Worm (Caenorhabditis elegans): ENCODE data around the gene atg-7.

The atg-7 gene

DNA sequence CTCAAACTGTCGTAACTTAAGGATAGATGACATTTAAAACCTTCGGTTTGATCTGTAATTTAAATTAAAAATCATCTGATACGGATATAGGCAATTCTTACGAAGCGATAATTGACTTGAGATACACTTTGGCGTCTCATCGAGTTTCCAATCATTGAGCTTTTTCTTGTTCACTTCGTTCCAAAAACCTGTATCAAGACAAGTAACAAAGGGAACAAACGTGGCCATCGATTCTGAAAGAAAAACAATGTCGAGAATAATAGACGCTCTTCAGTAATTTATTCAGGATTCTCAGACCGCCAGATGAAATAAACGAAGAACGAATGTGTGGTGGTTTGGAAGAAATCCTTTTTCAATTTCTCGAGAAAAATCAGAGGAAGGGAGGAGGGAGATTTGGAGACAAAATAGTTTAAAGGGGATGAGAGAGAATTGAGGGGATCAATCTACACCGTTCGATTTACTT lies at the start of gene atg-7:
atg-7 (minus strand) TSS at position 233 of the 463 bp plus-strand sequence.
- no peak for TF ChIP-seq unc-62 (GFP tag; optimal IDR thresholded peaks at IDR 0.05)

DNA sequence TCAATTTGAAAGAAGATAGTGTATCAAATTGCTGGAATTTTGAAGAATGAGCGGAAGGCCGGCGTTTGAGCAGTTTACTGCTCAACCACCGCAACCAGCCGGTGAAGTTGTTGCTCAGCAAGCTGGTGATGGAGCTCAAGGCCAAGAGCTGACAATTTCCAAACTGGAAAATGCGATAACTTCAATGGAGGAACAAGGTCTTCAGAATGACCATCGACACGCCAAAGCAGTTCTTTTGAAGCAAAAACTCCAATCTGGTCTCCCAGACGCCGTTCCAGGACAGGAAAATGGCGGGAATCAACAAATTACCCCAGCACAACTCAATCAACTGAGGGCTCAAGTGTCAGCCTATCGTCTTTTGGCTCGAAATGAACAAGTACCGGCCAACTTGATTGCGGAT lies 45.2 kb upstream of the atg-7 start:
- no peak for TF ChIP-seq unc-62 (GFP tag; optimal IDR thresholded peaks at IDR 0.05)

DNA sequence TGAATTAATAATTGTTTCAGACTA lies 45.0 kb upstream of the atg-7 start, which contains the start of gene swsn-4:
swsn-4 (plus strand) TSS at position 21 of the 24 bp plus-strand sequence.
- TF ChIP-seq unc-62 (GFP tag; optimal IDR thresholded peaks at IDR 0.05), result no peak

DNA sequence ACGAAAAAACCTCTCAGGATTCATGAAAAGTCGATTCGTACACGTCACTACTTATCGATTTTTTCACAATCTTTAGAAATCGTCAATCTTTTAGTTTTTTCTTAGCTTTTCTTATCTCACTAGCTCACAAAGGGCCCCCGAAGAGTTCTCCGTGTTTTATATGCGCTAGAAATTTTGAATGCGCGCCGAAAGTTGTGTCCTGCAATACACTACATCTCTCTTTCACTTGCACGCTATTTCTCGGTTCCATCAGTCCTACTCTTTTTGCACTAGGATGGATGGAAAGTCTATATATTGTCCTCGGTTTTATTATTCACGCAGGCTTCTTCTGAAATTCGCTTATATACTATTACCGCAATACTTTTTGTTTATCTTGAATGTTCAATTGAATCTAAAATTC lies 44.7 kb upstream of the atg-7 start:
- no peak for TF ChIP-seq unc-62 (GFP tag; optimal IDR thresholded peaks at IDR 0.05)

DNA sequence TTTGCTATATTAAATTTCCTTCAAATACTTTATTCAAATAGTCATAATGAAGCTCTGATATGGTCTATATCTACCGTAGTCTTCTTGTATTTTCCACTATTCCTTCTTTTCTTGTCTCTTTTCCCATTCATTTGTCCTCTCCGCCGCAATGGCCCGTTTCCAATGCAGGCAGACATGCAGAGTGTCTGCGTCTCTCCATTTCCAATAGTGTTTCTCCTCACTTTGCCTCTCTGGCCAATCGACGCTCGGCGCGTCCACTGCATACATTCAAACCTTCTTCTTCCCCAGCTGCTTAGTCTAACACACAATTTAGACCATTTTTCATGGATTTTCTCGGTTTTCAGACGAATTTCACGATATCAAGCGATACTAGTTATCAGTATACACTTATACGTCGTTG lies 44.3 kb upstream of the atg-7 start:
- no peak for TF ChIP-seq unc-62 (GFP tag; optimal IDR thresholded peaks at IDR 0.05)

DNA sequence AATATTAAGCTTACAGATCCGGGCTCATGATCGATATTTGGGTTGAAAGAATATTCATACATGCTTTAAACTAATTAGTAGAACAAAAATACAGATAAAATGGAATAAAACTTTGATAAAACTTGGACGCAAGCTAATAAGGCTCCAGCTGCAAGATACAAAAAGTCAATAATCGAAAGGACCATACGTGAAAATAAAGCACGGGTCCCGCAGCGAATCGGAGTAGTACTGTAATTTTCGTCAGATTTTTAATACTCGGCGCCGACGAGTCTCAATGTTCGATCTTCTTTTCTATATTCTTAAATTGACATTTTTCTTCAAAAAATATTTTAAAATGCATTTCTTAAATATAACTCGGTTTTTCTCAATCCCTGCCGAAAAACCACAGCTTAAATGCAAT lies 43.8 kb upstream of the atg-7 start, which contains the start of gene spo-11:
spo-11 (minus strand) TSS at position 189 of the 400 bp plus-strand sequence.
- no peak for TF ChIP-seq unc-62 (GFP tag; optimal IDR thresholded peaks at IDR 0.05)

DNA sequence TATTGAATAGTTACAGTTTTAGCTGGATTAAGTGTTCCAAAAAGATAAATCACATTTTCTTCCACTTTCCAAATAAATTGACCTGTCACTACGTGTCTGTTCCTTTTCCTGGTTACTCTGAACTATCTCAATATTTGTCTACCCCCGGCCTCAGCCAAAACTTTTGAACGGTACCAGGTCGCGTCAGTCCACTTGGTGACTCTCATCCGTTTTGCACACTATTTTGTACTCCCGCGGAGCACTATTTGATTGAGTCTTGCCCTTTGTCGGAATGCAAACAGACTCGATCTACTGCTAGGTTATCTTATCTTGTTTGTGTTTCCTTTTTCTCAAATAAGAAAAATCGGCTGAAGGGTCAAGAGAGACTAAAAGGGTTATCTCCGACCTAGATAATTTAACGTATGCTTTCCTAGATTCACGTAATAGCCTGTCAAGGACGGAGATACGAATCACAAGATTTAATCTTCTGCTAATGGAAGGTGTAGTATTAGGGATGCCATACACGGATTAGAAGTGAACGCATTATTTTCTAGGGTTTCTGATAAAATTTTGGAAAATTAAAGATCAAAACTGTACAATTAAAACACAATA lies 39.2 kb upstream of the atg-7 start:
- TF ChIP-seq unc-62 (GFP tag; optimal IDR thresholded peaks at IDR 0.05), result no peak

DNA sequence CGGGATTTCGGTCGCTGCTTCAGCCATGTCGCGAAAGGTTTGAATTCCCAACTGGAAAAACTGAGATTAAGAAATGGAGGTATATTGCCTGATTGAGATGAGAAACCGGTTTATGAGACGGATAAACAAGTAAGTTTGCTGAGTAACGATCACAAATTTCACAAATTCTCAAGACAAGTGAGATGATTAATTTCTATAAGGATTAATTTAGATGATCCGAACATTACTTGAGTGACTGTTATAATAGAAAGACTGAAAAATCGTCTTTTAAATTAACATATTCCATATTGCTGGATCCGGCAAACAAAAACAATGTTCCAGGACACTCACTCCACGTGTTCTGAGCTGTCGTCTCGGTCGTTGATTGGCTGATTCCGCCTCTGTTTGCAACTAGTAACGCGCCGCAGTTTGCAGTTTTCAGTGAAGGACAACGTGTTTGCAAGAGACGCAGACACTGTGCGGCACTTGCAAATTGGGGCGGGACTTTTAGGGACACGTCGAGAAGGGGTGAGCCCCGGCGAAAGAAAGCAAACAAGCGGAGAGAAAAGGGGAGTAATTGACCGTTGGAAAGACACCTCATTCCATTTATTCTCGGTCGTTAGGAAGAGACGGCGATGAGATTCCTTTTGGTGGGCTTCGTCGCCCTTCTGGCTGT lies 38.1 kb upstream of the atg-7 start, which contains the start of the genes imp-2 and enpl-1:
imp-2 (minus strand) TSS at position 51 of the 655 bp plus-strand sequence.
enpl-1 (plus strand) TSS at position 462 of the 655 bp plus-strand sequence.
- no peak for TF ChIP-seq unc-62 (GFP tag; optimal IDR thresholded peaks at IDR 0.05)

DNA sequence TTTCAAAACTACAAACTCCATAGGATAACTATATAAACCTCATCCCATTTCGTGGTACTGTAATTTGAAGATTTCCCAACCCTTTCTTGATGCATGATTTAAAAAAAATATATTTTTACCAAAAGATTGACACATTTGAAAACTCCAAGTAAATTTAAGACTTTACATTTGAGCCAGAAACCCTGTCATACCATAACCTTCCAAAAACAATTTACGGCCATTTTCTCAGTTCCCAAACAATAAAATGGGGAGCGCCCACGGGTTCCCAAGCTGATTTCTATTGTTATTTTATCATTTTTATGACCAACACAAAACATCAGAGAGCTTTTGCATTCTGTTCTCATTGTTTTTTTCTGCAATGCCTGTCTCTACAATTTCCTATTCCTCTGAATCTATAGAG lies 31.8 kb upstream of the atg-7 start, which contains the start of gene clc-9:
clc-9 (plus strand) TSS at position 301 of the 400 bp plus-strand sequence.
- no peak for TF ChIP-seq unc-62 (GFP tag; optimal IDR thresholded peaks at IDR 0.05)

DNA sequence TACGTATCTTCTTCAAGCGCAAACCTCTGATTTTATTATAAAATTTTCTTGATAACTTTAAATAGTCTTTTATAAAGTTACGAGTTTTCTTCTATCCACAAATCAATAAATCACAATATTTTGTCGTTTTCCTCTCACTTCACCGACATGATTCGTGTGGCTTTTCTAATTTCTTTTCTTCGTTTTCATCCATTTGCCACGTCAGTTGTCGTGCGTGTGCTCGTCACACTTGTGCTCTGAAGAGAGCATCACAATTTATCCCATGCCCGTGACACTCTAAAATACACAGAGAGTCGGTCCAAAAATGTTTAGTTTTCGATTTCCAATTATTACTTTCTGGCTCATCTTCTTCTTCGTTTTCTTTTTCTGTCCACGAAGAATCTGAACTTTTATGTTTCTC lies 31.0 kb upstream of the atg-7 start:
- no peak for TF ChIP-seq unc-62 (GFP tag; optimal IDR thresholded peaks at IDR 0.05)

DNA sequence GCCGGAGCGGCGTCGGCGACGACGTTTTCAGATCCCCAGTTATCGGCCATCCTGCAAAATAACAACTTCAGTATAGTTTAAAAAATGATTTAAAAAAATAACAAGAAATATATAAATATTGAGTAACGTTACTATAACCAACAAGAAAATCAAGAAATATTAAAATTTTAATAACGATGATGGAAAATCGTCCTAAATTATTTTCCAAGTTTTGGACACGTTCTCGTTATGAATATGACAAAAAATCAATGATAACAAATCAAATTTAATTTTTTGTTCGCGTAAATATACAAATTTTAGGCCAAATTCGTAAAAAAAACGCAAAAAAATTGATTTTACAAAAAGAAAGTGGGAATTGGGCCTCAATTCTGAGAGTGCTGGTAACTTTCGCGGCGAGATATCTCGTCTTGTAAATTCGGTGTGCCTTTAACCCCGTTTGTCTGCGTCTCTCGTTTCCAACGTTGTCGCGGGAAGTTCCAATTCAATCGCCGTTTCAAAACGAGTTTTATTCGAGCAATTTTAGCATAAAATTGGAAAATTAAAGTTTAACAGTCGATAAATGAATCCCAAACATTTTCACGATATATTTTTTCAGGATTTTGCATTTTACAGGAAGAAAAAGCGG lies 30.3 kb upstream of the atg-7 start, which contains the start of gene rps-5:
rps-5 (minus strand) TSS at position 51 of the 625 bp plus-strand sequence.
- TF ChIP-seq unc-62 (GFP tag; optimal IDR thresholded peaks at IDR 0.05), result no peak

DNA sequence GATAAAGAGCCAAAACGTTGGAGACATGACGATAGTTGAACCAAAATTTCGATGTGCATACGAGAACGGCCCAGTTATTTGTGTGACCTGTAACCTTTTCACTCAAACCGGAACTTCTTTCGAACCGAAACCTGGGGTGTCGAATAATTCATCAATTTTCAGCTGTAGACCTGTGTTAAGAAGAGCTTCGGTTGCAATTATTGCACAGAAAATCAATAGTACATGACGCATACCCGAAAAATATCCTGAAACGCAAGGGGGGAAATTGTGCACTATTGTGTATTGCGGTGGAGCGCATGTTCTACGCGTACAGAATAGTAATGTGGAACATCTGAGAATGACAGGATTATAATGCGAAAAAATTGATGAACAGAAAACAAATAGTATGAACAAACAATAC lies 28.9 kb upstream of the atg-7 start, which contains the start of gene pigk-1:
pigk-1 (minus strand) TSS at position 248 of the 400 bp plus-strand sequence.
- no peak for TF ChIP-seq unc-62 (GFP tag; optimal IDR thresholded peaks at IDR 0.05)

DNA sequence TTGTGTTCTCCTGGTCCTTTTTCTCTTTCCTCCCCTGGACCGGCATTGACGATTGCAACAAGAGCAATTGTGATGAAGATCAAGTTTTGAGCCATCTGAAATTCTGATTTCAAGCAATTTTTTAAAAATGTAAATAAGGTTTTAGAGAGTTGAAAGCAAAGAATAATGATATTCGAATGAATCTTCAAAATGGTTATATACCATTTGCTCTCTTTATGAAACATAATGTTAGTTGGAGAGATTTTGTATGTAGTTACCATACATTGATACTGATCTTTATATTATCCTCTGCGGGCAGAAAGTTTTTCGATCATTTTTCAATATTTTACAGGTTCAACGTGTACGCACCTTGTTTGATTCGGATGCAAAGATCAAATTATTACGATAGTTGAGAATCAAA lies 24.9 kb upstream of the atg-7 start, which contains the start of gene srlf-24:
srlf-24 (minus strand) TSS at position 101 of the 400 bp plus-strand sequence.
- TF ChIP-seq unc-62 (GFP tag; optimal IDR thresholded peaks at IDR 0.05), result no peak

DNA sequence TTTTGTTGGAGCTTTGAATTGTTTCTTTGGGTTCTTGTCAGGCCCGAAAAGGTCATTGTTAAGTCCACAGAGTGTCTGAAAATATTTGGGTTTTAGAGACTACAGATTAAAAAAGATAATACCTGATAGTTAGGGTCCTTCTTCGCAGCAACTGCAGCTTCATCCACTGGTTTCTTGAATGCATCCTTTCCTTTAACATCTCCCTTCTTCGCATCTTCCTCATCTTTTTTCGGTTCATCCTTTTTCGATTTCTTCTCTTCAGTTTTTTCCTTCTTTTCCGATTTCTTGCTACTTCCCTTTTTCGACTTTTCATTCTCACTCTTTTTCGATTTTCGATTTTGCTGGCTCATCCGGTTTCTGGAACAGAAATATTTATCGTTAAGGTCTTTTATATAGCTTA lies 22.6 kb upstream of the atg-7 start:
- TF ChIP-seq unc-62 (GFP tag; optimal IDR thresholded peaks at IDR 0.05), result no peak

DNA sequence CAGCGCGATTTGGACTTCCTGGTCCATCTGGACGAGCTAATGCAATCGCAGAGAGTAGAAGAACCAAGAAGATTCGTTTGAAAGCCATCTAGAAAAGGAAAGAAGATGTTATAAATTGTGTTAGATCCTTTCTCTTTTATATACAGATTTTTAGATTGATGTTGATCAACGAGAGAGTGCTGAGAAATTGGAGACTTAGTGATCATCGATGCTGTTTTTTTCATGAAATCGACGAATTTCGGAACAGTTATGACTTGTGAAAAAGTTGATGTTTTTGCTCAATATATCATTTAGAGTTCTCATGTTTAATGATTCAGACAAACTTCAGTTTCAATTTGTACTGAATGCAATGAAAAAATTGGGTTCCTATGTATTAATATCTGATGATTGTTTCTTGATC lies 21.8 kb upstream of the atg-7 start, which contains the start of gene srlf-17:
srlf-17 (minus strand) TSS at position 101 of the 400 bp plus-strand sequence.
- TF ChIP-seq unc-62 (GFP tag; optimal IDR thresholded peaks at IDR 0.05), result no peak

DNA sequence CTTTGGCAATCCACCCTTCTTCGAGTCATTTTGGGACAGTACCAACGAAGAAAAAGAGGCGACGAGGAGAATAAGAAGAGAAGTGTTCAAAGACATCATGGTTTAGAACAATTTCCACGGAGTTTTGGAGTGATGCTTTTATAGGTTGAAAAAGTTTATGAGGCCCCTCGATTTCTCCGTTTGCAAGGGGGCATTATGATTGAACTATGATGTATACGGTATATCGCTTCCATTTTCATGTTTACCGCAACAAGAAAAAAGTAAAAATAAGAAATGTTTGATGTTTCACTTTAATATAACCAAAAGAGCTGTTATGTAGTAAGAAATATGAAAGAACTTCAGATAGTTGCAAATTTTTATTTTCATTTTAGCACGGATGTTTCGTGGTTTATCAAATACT lies 20.5 kb upstream of the atg-7 start, which contains the start of gene srlf-18:
srlf-18 (minus strand) TSS at position 101 of the 400 bp plus-strand sequence.
- no peak for TF ChIP-seq unc-62 (GFP tag; optimal IDR thresholded peaks at IDR 0.05)

DNA sequence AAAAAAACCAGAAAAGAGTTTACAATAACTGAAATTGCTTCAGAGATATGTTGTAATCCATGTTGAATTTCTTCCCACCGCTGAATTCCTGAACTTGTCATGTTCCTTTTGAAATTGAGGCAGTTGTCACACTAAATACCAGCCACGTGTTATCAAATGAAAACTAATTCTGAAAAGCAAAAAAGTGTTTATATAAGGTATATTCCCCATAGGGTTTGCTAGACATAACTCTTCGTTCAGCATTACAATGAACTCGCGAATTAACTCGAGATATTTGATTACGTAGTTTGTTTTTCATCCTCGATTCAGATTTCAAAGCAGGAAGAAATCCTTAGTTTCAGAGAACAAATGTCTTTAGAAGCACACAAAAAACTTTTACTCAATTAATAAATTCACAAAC lies 19.4 kb upstream of the atg-7 start, which contains the start of gene str-3:
str-3 (minus strand) TSS at position 101 of the 400 bp plus-strand sequence.
- TF ChIP-seq unc-62 (GFP tag; optimal IDR thresholded peaks at IDR 0.05), result no peak
